Worm (Caenorhabditis elegans): Measurements from ENCODE around the gene nhr-195.

- TF ChIP-seq unc-55 (GFP tag; optimal IDR thresholded peaks at IDR 0.05) (no peak), nhr-25 (tag; optimal IDR thresholded peaks at IDR 0.05) (no peak), ztf-11 (tag; optimal IDR thresholded peaks at IDR 0.05) (no peak)
These were observed 43.4 kb upstream of the nhr-195 start, which contains the start of gene srt-18 for ce11 chrV:9015540-9015939.

All from whole organism, L2 larva.